Worm (Caenorhabditis elegans): ENCODE results near the gene F21C10.4.

F21C10.4 gene

DNA sequence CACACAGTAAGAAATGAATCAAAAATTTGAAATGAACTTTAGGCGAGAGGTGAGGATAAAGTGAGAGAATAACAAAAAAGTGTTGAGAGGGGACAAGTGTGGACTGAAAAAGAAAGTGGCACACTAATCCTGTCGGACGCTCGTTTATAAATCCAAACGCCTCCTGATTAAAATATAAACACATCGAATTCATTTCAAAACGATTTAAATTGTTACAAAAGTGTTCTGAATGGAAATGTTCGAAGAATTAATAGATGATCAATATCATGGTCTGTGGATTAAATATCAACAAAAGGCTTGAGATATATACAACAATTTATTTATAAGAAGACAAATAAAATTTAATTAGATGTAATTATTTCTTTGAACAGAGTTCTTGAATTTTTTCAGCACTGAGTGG is 41.7 kb downstream of the F21C10.4 start, which contains the start of gene B0222.11:
Gene B0222.11, minus strand, starts transcription at position 101 of the 400 bp plus-strand sequence.
- no peak for TF ChIP-seq skn-1 (tag; optimal IDR thresholded peaks at IDR 0.05)
- TF ChIP-seq lin-11 (tag; optimal IDR thresholded peaks at IDR 0.05), result no peak

ce11 chrV:9172989-9173388 is 46.6 kb downstream of the F21C10.4 start, which contains the start of gene gad-3:
Gene gad-3, minus strand, starts transcription at chrV:9173005.
- TF ChIP-seq unc-55 (GFP tag; optimal IDR thresholded peaks at IDR 0.05) (no peak), fos-1 (tag; optimal IDR thresholded peaks at IDR 0.05) (peak; percentile 44)

DNA sequence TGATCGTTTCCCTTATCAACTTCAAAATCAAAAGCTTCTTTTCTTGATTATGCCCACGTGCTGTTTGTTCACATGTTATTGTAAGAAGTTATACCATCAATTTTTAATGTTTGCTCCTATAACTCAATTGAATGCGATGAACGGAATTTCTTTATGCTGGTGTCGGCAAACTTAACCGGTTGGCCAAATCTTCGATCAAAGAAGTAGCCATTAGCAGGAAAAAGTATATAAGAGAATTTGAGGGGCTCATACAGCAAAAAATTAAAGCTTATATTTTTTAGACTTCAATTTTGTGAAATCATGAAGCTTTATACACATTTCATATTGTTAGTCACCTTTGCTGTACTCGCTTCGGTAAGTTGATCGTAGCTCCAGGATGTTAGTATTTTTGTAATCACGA is 47.4 kb downstream of the F21C10.4 start, which contains the start of gene pqn-16:
Gene pqn-16, plus strand, starts transcription at position 301 of the 400 bp plus-strand sequence.
- no peak for TF ChIP-seq alr-1 (tag; optimal IDR thresholded peaks at IDR 0.05)
- no peak for TF ChIP-seq egl-27 (tag; optimal IDR thresholded peaks at IDR 0.05)
- TF ChIP-seq blmp-1 (tag; optimal IDR thresholded peaks at IDR 0.05; ENCODE audit: insufficient read depth), result no peak
- TF ChIP-seq peb-1 (tag; optimal IDR thresholded peaks at IDR 0.05), result no peak
- TF ChIP-seq lin-13 (GFP tag; optimal IDR thresholded peaks at IDR 0.05), result no peak
- TF ChIP-seq nhr-21 (tag; optimal IDR thresholded peaks at IDR 0.05), result no peak
- TF ChIP-seq ceh-16 (tag; optimal IDR thresholded peaks at IDR 0.05), result no peak
- TF ChIP-seq R02D3.7 (tag; optimal IDR thresholded peaks at IDR 0.05), result no peak
- no peak for TF ChIP-seq nhr-10 (tag; optimal IDR thresholded peaks at IDR 0.05)
- no peak for TF ChIP-seq mdl-1 (tag; optimal IDR thresholded peaks at IDR 0.05)
- TF ChIP-seq sma-9 (GFP tag; optimal IDR thresholded peaks at IDR 0.05), result no peak
- TF ChIP-seq sma-9 (tag; optimal IDR thresholded peaks at IDR 0.05), result no peak
- no peak for TF ChIP-seq nhr-23 (tag; optimal IDR thresholded peaks at IDR 0.05)
- no peak for TF ChIP-seq ama-1 (optimal IDR thresholded peaks at IDR 0.05)
- TF ChIP-seq unc-39 (tag; optimal IDR thresholded peaks at IDR 0.05), result no peak
- TF ChIP-seq skn-1 (tag; optimal IDR thresholded peaks at IDR 0.05), result no peak
- no peak for TF ChIP-seq gmeb-1 (tag; optimal IDR thresholded peaks at IDR 0.05)

ce11 chrV:9175218-9175837 is 48.9 kb downstream of the F21C10.4 start, which contains the start of gene spas-1:
Gene spas-1, plus strand, starts transcription at chrV:9175789.
- TF ChIP-seq gmeb-1 (tag; optimal IDR thresholded peaks at IDR 0.05) (peak; percentile 99), ztf-1 (GFP tag; conservative IDR thresholded peaks at IDR 0.05) (no peak), nhr-11 (tag; optimal IDR thresholded peaks at IDR 0.05) (no peak), elt-3 (tag; optimal IDR thresholded peaks at IDR 0.05) (no peak), unc-62 (GFP tag; optimal IDR thresholded peaks at IDR 0.05) (peak; percentile 12), unc-39 (tag; optimal IDR thresholded peaks at IDR 0.05) (no peak), C34F6.9 (tag; optimal IDR thresholded peaks at IDR 0.05) (peak; percentile 96), unc-55 (GFP tag; optimal IDR thresholded peaks at IDR 0.05) (peak; percentile 95), alr-1 (tag; optimal IDR thresholded peaks at IDR 0.05) (no peak), lin-11 (tag; optimal IDR thresholded peaks at IDR 0.05) (peak; percentile 13), ceh-16 (tag; optimal IDR thresholded peaks at IDR 0.05) (peak; percentile 76), nhr-12 (tag; optimal IDR thresholded peaks at IDR 0.05) (no peak), Y55F3AM.14 (GFP tag; optimal IDR thresholded peaks at IDR 0.05) (no peak), nhr-6 (tag; optimal IDR thresholded peaks at IDR 0.05) (peak; percentile 81), nhr-129 (tag; optimal IDR thresholded peaks at IDR 0.05) (peak; percentile 91), ceh-82 (tag; optimal IDR thresholded peaks at IDR 0.05) (no peak), peb-1 (tag; optimal IDR thresholded peaks at IDR 0.05) (no peak), ama-1 (optimal IDR thresholded peaks at IDR 0.05) (no peak), aly-2 (tag; optimal IDR thresholded peaks at IDR 0.05) (no peak), nhr-23 (tag; optimal IDR thresholded peaks at IDR 0.05) (no peak), mab-5 (tag; optimal IDR thresholded peaks at IDR 0.05) (peak; percentile 86), skn-1 (tag; optimal IDR thresholded peaks at IDR 0.05) (peak; percentile 7), mbf-1 (tag; optimal IDR thresholded peaks at IDR 0.05) (no peak), crh-2 (tag; optimal IDR thresholded peaks at IDR 0.05) (peak; percentile 92), elt-1 (tag; optimal IDR thresholded peaks at IDR 0.05) (no peak), lsy-2 (tag; optimal IDR thresholded peaks at IDR 0.05) (peak; percentile 81 to 94), lin-39 (tag; optimal IDR thresholded peaks at IDR 0.05) (no peak), nhr-237 (tag; optimal IDR thresholded peaks at IDR 0.05) (no peak), nhr-25 (tag; optimal IDR thresholded peaks at IDR 0.05) (peak; percentile 85), lin-13 (GFP tag; optimal IDR thresholded peaks at IDR 0.05) (peak; percentile 87), mdl-1 (tag; optimal IDR thresholded peaks at IDR 0.05) (no peak), F13H6.1 (tag; optimal IDR thresholded peaks at IDR 0.05) (peak; percentile 88), R02D3.7 (tag; optimal IDR thresholded peaks at IDR 0.05) (peak; percentile 55), ztf-4 (tag; optimal IDR thresholded peaks at IDR 0.05) (peak; percentile 78), dmd-4 (tag; optimal IDR thresholded peaks at IDR 0.05) (no peak), nhr-77 (tag; optimal IDR thresholded peaks at IDR 0.05) (peak; percentile 40), sma-3 (GFP tag; optimal IDR thresholded peaks at IDR 0.05) (peak; percentile 91), sma-9 (GFP tag; optimal IDR thresholded peaks at IDR 0.05) (peak; percentile 93), sma-9 (tag; optimal IDR thresholded peaks at IDR 0.05) (no peak), zag-1 (tag; optimal IDR thresholded peaks at IDR 0.05) (peak; percentile 37), fos-1 (tag; optimal IDR thresholded peaks at IDR 0.05) (peak; percentile 57), snpc-4 (tag; optimal IDR thresholded peaks at IDR 0.05) (peak; percentile 82)
